Worm (Caenorhabditis elegans) whole organism, L4 larva: ENCODE measurements around the gene F19B6.10.

Source experiments
- F26F4.8 ChIP-seq: fragments of 200-800 bp; sonication (Bioruptor generic); conservative IDR thresholded peaks from 2 replicates; pipeline ENCODE4 v1.3.6; 2022; ENCODE audit warnings: missing genetic modification characterization, missing compliant biosample characterization
- F37D6.2 ChIP-seq: sonication (generic microtip); optimal IDR thresholded peaks from 2 replicates; lab custom pipeline; 2016; ENCODE audit warnings: mild to moderate bottlenecking, missing genetic modification characterization, missing compliant biosample characterization
- F44E2.7 ChIP-seq: fragments of 200-800 bp; sonication (Bioruptor generic); IDR thresholded peaks from 2 replicates; pipeline ENCODE4 v2.1.2; 2022; ENCODE audit warnings: missing genetic modification characterization, missing compliant biosample characterization
- F49E8.2 ChIP-seq: sonication (generic microtip); optimal IDR thresholded peaks from 2 replicates; lab custom pipeline; 2016; ENCODE audit warnings: missing compliant biosample characterization, mild to moderate bottlenecking, missing genetic modification characterization, borderline replicate concordance
- T26A8.4 ChIP-seq: fragments of 200-800 bp; sonication (Bioruptor generic); IDR thresholded peaks from 2 replicates; pipeline ENCODE4 v1.3.6; 2022; ENCODE audit warnings: missing genetic modification characterization, missing compliant biosample characterization
- Y75B8A.6 ChIP-seq: fragments of 200-800 bp; sonication (Bioruptor generic); IDR thresholded peaks from 2 replicates; pipeline ENCODE4 v1.3.6; 2022; ENCODE audit warnings: missing genetic modification reagents, missing genetic modification characterization, missing compliant biosample characterization
- ZK337.2 ChIP-seq: fragments of 200-800 bp; sonication (Bioruptor generic); IDR thresholded peaks from 2 replicates; pipeline ENCODE4 v1.3.6; 2022; ENCODE audit warnings: missing genetic modification reagents, missing genetic modification characterization, missing compliant biosample characterization
- attf-4 ChIP-seq: sonication (generic microtip); optimal IDR thresholded peaks from 3 replicates; lab custom pipeline; 2017; ENCODE audit warnings: missing biosample characterization, missing genetic modification characterization
- ceh-32 ChIP-seq: sonication (generic microtip); optimal IDR thresholded peaks from 2 replicates; lab custom pipeline; 2016; ENCODE audit warnings: mild to moderate bottlenecking, missing genetic modification characterization, missing compliant biosample characterization; ENCODE audit not compliant: poor library complexity
- ctbp-1 ChIP-seq: fragments of 200-800 bp; sonication (Bioruptor generic); IDR thresholded peaks from 2 replicates; pipeline ENCODE4 v1.3.6; 2022; ENCODE audit warnings: missing genetic modification reagents, missing genetic modification characterization, missing compliant biosample characterization
- dmd-6 ChIP-seq: fragments of 200-800 bp; sonication (Bioruptor generic); IDR thresholded peaks from 2 replicates; pipeline ENCODE4 v1.3.6; 2022; ENCODE audit warnings: missing genetic modification reagents, missing genetic modification characterization, missing compliant biosample characterization
- dmd-9 ChIP-seq: fragments of 200-800 bp; sonication (Bioruptor generic); IDR thresholded peaks from 2 replicates; pipeline ENCODE4 v1.3.6; 2022; ENCODE audit warnings: missing genetic modification reagents, missing genetic modification characterization, missing compliant biosample characterization
- dpl-1 ChIP-seq: fragments of 150-350 bp; optimal IDR thresholded peaks from 2 replicates; lab custom pipeline; 2014; ENCODE audit warnings: missing biosample characterization, missing genetic modification reagents, missing genetic modification characterization
- egl-43 ChIP-seq: fragments of 200-800 bp; sonication (Bioruptor generic); IDR thresholded peaks from 2 replicates; pipeline ENCODE4 v1.3.6; 2022; ENCODE audit warnings: missing genetic modification reagents, missing genetic modification characterization, missing compliant biosample characterization
- fkh-10 ChIP-seq: fragments of 150-350 bp; optimal IDR thresholded peaks from 2 replicates; lab custom pipeline; 2014; ENCODE audit warnings: missing biosample characterization, missing genetic modification reagents, missing genetic modification characterization
- gei-8 ChIP-seq: fragments of 200-800 bp; sonication (Bioruptor generic); optimal IDR thresholded peaks from 2 replicates; lab custom pipeline; 2018; ENCODE audit warnings: mild to moderate bottlenecking, missing genetic modification characterization, missing compliant biosample characterization
- hif-1 ChIP-seq, 2 experiments: sonication (generic microtip); optimal IDR thresholded peaks; 2 replicates each; lab custom pipeline; 2016 to 2017; ENCODE audit warnings: missing compliant biosample characterization in 2 of 2, missing genetic modification characterization in 2 of 2, missing genetic modification reagents in 2 of 2, missing genotype in 2 of 2, mild to moderate bottlenecking in 1 of 2
- hlh-11 ChIP-seq: fragments of 200-800 bp; sonication (Bioruptor generic); optimal IDR thresholded peaks from 2 replicates; lab custom pipeline; 2018; ENCODE audit warnings: mild to moderate bottlenecking, missing genetic modification characterization, missing compliant biosample characterization
- hmg-1.1 ChIP-seq: fragments of 200-800 bp; sonication (Bioruptor generic); IDR thresholded peaks from 2 replicates; pipeline ENCODE4 v1.3.6; 2022; ENCODE audit warnings: missing genetic modification reagents, missing genetic modification characterization, missing compliant biosample characterization
- jun-1 ChIP-seq: fragments of 150-350 bp; optimal IDR thresholded peaks from 2 replicates; lab custom pipeline; 2014; ENCODE audit warnings: missing biosample characterization, missing genetic modification reagents, missing genetic modification characterization
- lim-7 ChIP-seq: fragments of 200-800 bp; sonication (Bioruptor generic); IDR thresholded peaks from 2 replicates; pipeline ENCODE4 v1.3.6; 2022; ENCODE audit warnings: missing genetic modification characterization, missing compliant biosample characterization
- lin-13 ChIP-seq: fragments of 150-350 bp; optimal IDR thresholded peaks from 2 replicates; lab custom pipeline; 2014; ENCODE audit warnings: missing biosample characterization, missing genetic modification reagents, missing genetic modification characterization
- lin-38 ChIP-seq: fragments of 200-800 bp; sonication (Bioruptor generic); IDR thresholded peaks from 2 replicates; pipeline ENCODE4 v1.3.6; 2022; ENCODE audit warnings: missing genetic modification reagents, missing genetic modification characterization, missing compliant biosample characterization
- lsy-2 ChIP-seq, 2 experiments: fragments of 150-350 bp in 1 of 2; sonication (generic microtip) in 1 of 2; optimal IDR thresholded peaks; 2 replicates each; lab custom pipeline; 2014 to 2017; ENCODE audit warnings: missing biosample characterization in 2 of 2, missing genetic modification characterization in 2 of 2
- madf-5 ChIP-seq, 2 experiments: fragments of 200-800 bp; sonication (Bioruptor generic); IDR thresholded peaks; 2 replicates each; pipeline ENCODE4 v1.3.6; 2022; ENCODE audit warnings: missing compliant biosample characterization in 2 of 2, missing genetic modification characterization in 2 of 2
- mdt-29 ChIP-seq: fragments of 200-800 bp; sonication (Bioruptor generic); IDR thresholded peaks from 2 replicates; pipeline ENCODE4 v1.3.6; 2022; ENCODE audit warnings: missing genetic modification reagents, missing genetic modification characterization, missing compliant biosample characterization
- mep-1 ChIP-seq: fragments of 150-350 bp; sonication (generic microtip); optimal IDR thresholded peaks from 3 replicates; lab custom pipeline; 2014; ENCODE audit warnings: missing biosample characterization, missing genetic modification characterization
- mes-2 ChIP-seq: sonication (generic microtip); optimal IDR thresholded peaks from 2 replicates; lab custom pipeline; 2016; ENCODE audit warnings: missing genotype, mild to moderate bottlenecking, missing genetic modification characterization, missing compliant biosample characterization; ENCODE audit not compliant: poor library complexity, severe bottlenecking
- mxl-3 ChIP-seq: fragments of 200-800 bp; sonication (Bioruptor generic); optimal IDR thresholded peaks from 2 replicates; lab custom pipeline; 2018; ENCODE audit warnings: mild to moderate bottlenecking, missing genetic modification characterization, missing compliant biosample characterization
- nhr-11 ChIP-seq: fragments of 150-350 bp; optimal IDR thresholded peaks from 2 replicates; lab custom pipeline; 2014; ENCODE audit warnings: missing biosample characterization, missing genetic modification characterization
- nhr-111 ChIP-seq: fragments of 200-800 bp; sonication (Bioruptor generic); optimal IDR thresholded peaks from 2 replicates; lab custom pipeline; 2018; ENCODE audit warnings: mild to moderate bottlenecking, missing genetic modification characterization, missing compliant biosample characterization
- nhr-41 ChIP-seq: fragments of 200-800 bp; sonication (Bioruptor generic); IDR thresholded peaks from 2 replicates; pipeline ENCODE4 v1.3.6; 2022; ENCODE audit warnings: missing genetic modification reagents, missing genetic modification characterization, missing compliant biosample characterization
- nhr-48 ChIP-seq: sonication (generic microtip); optimal IDR thresholded peaks from 2 replicates; lab custom pipeline; 2016; ENCODE audit warnings: mild to moderate bottlenecking, missing genetic modification characterization, missing compliant biosample characterization
- nhr-76 ChIP-seq: fragments of 150-350 bp; optimal IDR thresholded peaks from 2 replicates; lab custom pipeline; 2014; ENCODE audit warnings: missing biosample characterization, missing genetic modification characterization
- nhr-77 ChIP-seq: fragments of 150-350 bp; optimal IDR thresholded peaks from 2 replicates; lab custom pipeline; 2014; ENCODE audit warnings: missing biosample characterization, missing genetic modification characterization
- php-3 ChIP-seq: fragments of 200-800 bp; sonication (Bioruptor generic); IDR thresholded peaks from 2 replicates; pipeline ENCODE4 v1.3.6; 2022; ENCODE audit warnings: missing genetic modification reagents, missing genetic modification characterization, missing compliant biosample characterization
- rbr-2 ChIP-seq: sonication (generic microtip); optimal IDR thresholded peaks from 2 replicates; lab custom pipeline; 2016; ENCODE audit warnings: missing genotype, missing genetic modification characterization, missing compliant biosample characterization
- skn-1 ChIP-seq: fragments of 150-350 bp; optimal IDR thresholded peaks from 2 replicates; lab custom pipeline; 2014; ENCODE audit warnings: missing biosample characterization, missing genetic modification characterization
- snpc-1.2 ChIP-seq: fragments of 200-800 bp; sonication (Bioruptor generic); IDR thresholded peaks from 2 replicates; pipeline ENCODE4 v1.3.6; 2022; ENCODE audit warnings: missing genetic modification reagents, missing genetic modification characterization, missing compliant biosample characterization
- snpc-4 ChIP-seq: fragments of 150-350 bp; optimal IDR thresholded peaks from 2 replicates; lab custom pipeline; 2014; ENCODE audit warnings: missing biosample characterization, missing genetic modification characterization
- spr-1 ChIP-seq: sonication (generic microtip); optimal IDR thresholded peaks from 2 replicates; lab custom pipeline; 2016; ENCODE audit warnings: mild to moderate bottlenecking, missing genetic modification characterization, missing compliant biosample characterization
- tra-1 ChIP-seq: fragments of 200-800 bp; sonication (Bioruptor generic); IDR thresholded peaks from 2 replicates; pipeline ENCODE4 v1.3.6; 2022; ENCODE audit warnings: missing genetic modification reagents, missing genetic modification characterization, missing compliant biosample characterization
- zip-11 ChIP-seq: fragments of 200-800 bp; sonication (Bioruptor generic); IDR thresholded peaks from 2 replicates; pipeline ENCODE4 v1.3.6; 2022; ENCODE audit warnings: missing genetic modification characterization, missing compliant biosample characterization
- zip-2 ChIP-seq: fragments of 150-350 bp; optimal IDR thresholded peaks from 2 replicates; lab custom pipeline; 2014; ENCODE audit warnings: missing biosample characterization, missing genetic modification characterization
- ztf-7 ChIP-seq: fragments of 150-350 bp; optimal IDR thresholded peaks from 2 replicates; lab custom pipeline; 2014; ENCODE audit warnings: missing biosample characterization, missing genetic modification characterization

The F19B6.10 gene

DNA sequence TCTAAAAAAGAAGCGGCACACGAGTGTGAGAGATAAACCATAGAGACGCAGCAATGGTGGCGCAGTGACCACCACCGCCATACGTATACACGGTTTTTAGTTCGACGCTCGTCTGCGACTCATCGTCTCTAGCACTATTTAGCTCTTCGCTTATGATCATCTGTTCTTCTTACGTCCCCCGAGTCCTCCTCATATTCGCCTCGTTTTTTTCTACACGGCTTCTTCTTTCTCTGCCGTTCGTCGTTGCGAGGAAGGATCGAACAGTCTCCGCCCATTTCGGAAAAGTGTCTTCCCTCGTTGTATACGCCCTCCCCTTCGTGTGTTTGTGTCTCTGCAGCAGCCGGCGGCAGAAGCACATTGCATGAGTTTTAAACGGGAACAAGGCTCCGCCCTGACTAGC, 28.0 kb downstream of the F19B6.10 start (continued):
- TF ChIP-seq zip-11 (GFP tag; lab: Robert Waterston, UW) (no peak), F26F4.8 (GFP tag; lab: Robert Waterston, UW) (no peak), rbr-2 (tag; lab: Kevin White, UChicago) (peak; percentile 18), tra-1 (GFP tag; lab: Robert Waterston, UW) (no peak), nhr-41 (GFP tag; lab: Robert Waterston, UW) (no peak), jun-1 (no peak), lim-7 (GFP tag; lab: Robert Waterston, UW) (no peak), ceh-32 (tag; lab: Kevin White, UChicago) (no peak), snpc-4 (no peak), nhr-11 (tag; lab: Kevin White, UChicago) (no peak), hlh-11 (tag; lab: Kevin White, UChicago) (peak; percentile 68), snpc-1.2 (GFP tag; lab: Robert Waterston, UW) (no peak), mdt-29 (GFP tag; lab: Robert Waterston, UW) (no peak), dmd-6 (0 out of 2 replicates have a peak, but pooled peaks have one; percentile 6), ztf-7 (no peak), mep-1 (peak; percentile 19), fkh-10 (GFP tag; lab: Kevin White, UChicago) (peak; percentile 35), ZK337.2 (GFP tag; lab: Robert Waterston, UW) (no peak), gei-8 (no peak), dmd-9 (GFP tag; lab: Robert Waterston, UW) (no peak), nhr-76 (tag; lab: Kevin White, UChicago) (no peak), skn-1 (tag; lab: Kevin White, UChicago) (no peak), nhr-77 (tag; lab: Kevin White, UChicago) (no peak), Y75B8A.6 (no peak), zip-2 (tag; lab: Kevin White, UChicago) (no peak), attf-4 (tag; lab: Kevin White, UChicago) (no peak), madf-5 (GFP tag; IDR thresholded peaks at IDR 0.05; lab: Robert Waterston, UW) (no peak), lsy-2 (tag; optimal IDR thresholded peaks at IDR 0.05; lab: Kevin White, UChicago) (peak; percentile 31 to 34), mxl-3 (GFP tag; lab: Kevin White, UChicago) (peak; percentile 26), php-3 (GFP tag; lab: Robert Waterston, UW) (no peak), nhr-111 (GFP tag; lab: Kevin White, UChicago) (no peak), spr-1 (tag; lab: Kevin White, UChicago) (no peak), dpl-1 (GFP tag; lab: Kevin White, UChicago) (peak; percentile 8), F44E2.7 (GFP tag; lab: Robert Waterston, UW) (no peak), egl-43 (GFP tag; lab: Robert Waterston, UW) (0 out of 2 replicates have a peak, but pooled peaks have one; percentile 10), mes-2 (tag; lab: Kevin White, UChicago) (no peak), F37D6.2 (tag; lab: Kevin White, UChicago) (no peak), hmg-1.1 (GFP tag; lab: Robert Waterston, UW) (peak; percentile 56; the same call in 1 of the 2 replicates), hif-1 (tag; optimal IDR thresholded peaks at IDR 0.05; lab: Kevin White, UChicago) (peak in 1 of 2 experiments; percentile 18), F49E8.2 (no peak), ctbp-1 (GFP tag; lab: Robert Waterston, UW) (no peak), lin-13 (GFP tag; lab: Kevin White, UChicago) (no peak)

DNA sequence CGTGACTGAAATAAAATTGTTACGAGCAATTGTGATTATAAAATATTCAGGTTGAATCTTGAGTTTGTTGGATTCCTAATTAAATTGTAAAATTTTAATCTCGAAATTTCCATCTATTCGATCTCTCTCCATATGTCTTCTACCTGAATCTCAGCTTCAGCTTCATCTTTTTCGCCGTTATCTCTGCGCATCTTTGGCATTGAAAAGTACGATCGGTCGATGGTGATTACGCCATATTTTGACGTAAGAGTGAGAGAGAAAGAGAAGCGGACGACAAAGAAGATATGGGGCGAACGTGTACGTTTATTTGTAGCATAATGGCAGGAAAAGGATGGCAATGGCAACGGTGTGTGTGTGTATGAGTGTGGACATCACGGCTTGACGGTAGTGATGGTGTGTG, 29.6 kb downstream of the F19B6.10 start:
- TF ChIP-seq hlh-11 (tag; lab: Kevin White, UChicago) (peak; percentile 46), lin-38 (GFP tag; lab: Robert Waterston, UW) (no peak), dpl-1 (GFP tag; lab: Kevin White, UChicago) (no peak), T26A8.4 (GFP tag; lab: Robert Waterston, UW) (peak; percentile 15), ZK337.2 (GFP tag; lab: Robert Waterston, UW) (no peak), nhr-11 (tag; lab: Kevin White, UChicago) (no peak), mxl-3 (GFP tag; lab: Kevin White, UChicago) (peak; percentile 65), nhr-48 (tag; lab: Kevin White, UChicago) (peak; percentile 13)
